Fruit fly (Drosophila melanogaster): ENCODE results near the gene Gba1a.

Gene Gba1a

DNA sequence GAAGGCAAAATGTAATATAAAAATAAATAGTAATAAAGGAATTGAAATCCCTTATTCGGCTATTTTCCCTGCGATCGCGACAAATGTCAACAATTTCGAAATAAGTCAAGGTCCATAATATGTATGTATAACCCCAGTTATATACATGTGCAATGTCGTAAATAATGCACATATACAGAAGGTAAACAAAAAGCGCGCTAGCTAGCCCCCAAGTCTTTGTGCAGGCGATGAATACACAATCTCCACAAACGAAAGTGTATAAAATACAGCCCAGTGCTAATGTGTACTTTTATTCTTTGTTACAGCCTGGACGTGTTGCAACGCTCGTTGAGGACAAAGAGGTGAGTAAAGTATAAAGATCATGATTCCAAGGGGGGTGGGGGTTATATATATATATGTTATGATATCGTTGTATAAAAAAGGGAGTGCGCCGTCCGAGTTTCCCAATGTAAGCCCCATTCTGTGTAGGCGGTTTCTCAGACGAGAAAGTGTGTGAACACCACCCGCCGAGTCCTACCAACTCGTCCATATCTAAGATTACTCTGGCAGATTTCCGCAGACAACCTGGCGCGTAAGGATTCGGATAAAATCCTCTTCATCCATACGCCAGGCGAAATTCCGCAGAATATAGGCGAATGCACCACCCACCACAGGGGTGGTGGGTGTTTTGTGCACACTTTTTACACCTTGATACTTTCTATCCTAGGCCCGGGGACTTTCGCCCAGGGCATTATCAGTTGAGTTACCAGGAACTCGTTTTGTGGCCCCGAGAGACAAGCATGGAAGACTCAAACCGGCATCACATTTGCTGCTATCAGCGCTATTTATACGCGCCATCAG is 29.4 kb downstream of the Gba1a start (continued):
- TF ChIP-seq CG12299 (tag; optimal IDR thresholded peaks at IDR 0.05), result peak; percentile 27
- TF ChIP-seq CG11247 (GFP tag; IDR thresholded peaks at IDR 0.05), result no peak
- TF ChIP-seq lola (GFP tag; optimal IDR thresholded peaks at IDR 0.05), result no peak
- TF ChIP-seq pfk (GFP tag; optimal IDR thresholded peaks at IDR 0.05), result peak; percentile 12
- TF ChIP-seq Rfx (GFP tag; IDR thresholded peaks at IDR 0.05), result peak; percentile 4; the same call in 1 of the 2 replicates
- no peak for TF ChIP-seq CG10462 (GFP tag; optimal IDR thresholded peaks at IDR 0.05)
- TF ChIP-seq bbx (GFP tag; IDR thresholded peaks at IDR 0.05; ENCODE audit: partially characterized antibody), result peak; percentile 78
- TF ChIP-seq cad (GFP tag; optimal IDR thresholded peaks at IDR 0.05), result peak; percentile 5
- TF ChIP-seq NFAT (GFP tag; IDR thresholded peaks at IDR 0.05), result 0 out of 2 replicates have a peak, but pooled peaks have one; percentile 11
- TF ChIP-seq CG42726 (GFP tag; IDR thresholded peaks at IDR 0.05; ENCODE audit: partially characterized antibody), result peak; percentile 84
- 0 out of 2 replicates have a peak, but pooled peaks have one; percentile 8 for TF ChIP-seq ara (GFP tag; IDR thresholded peaks at IDR 0.05)
- TF ChIP-seq CG33213 (GFP tag; optimal IDR thresholded peaks at IDR 0.05), result no peak
- TF ChIP-seq Stat92E (GFP tag; optimal IDR thresholded peaks at IDR 0.05), result peak in 2 of 3 experiments; percentile 65 to 92
- peak; percentile 42 for TF ChIP-seq CG5180 (GFP tag; optimal IDR thresholded peaks at IDR 0.05)
- 0 out of 2 replicates have a peak, but pooled peaks have one; percentile 34 for TF ChIP-seq CG5953 (GFP tag; IDR thresholded peaks at IDR 0.05)
- TF ChIP-seq slou (GFP tag; optimal IDR thresholded peaks at IDR 0.05), result no peak
- peak; percentile 70 for TF ChIP-seq mirr (GFP tag; optimal IDR thresholded peaks at IDR 0.05)
- no peak for TF ChIP-seq zen2 (GFP tag; IDR thresholded peaks at IDR 0.05; ENCODE audit: partially characterized antibody)
- peak; percentile 53; the same call in 1 of the 2 replicates for TF ChIP-seq ttk (GFP tag; IDR thresholded peaks at IDR 0.05)
- TF ChIP-seq nerfin-1 (tag; optimal IDR thresholded peaks at IDR 0.05), result peak; percentile 65
- no peak for TF ChIP-seq toy (GFP tag; IDR thresholded peaks at IDR 0.05)
- TF ChIP-seq gcm (GFP tag; optimal IDR thresholded peaks at IDR 0.05), result peak; percentile 48
- TF ChIP-seq CG14710 (tag; optimal IDR thresholded peaks at IDR 0.05), result peak; percentile 21
- peak; percentile 52 for TF ChIP-seq CG13296 (GFP tag; optimal IDR thresholded peaks at IDR 0.05)
- TF ChIP-seq CG18476 (GFP tag; optimal IDR thresholded peaks at IDR 0.05), result no peak
- no peak for TF ChIP-seq Dfd (GFP tag; optimal IDR thresholded peaks at IDR 0.05)
- no peak for TF ChIP-seq CG34422 (GFP tag; IDR thresholded peaks at IDR 0.05)
- TF ChIP-seq Xrp1 (GFP tag; IDR thresholded peaks at IDR 0.05), result peak; percentile 16; the same call in 1 of the 2 replicates
- TF ChIP-seq CG12769 (tag; optimal IDR thresholded peaks at IDR 0.05), result peak; percentile 98
- peak; percentile 51; the same call in 2 of the 3 replicates for TF ChIP-seq CG16813 (GFP tag; IDR thresholded peaks at IDR 0.05; ENCODE audit: partially characterized antibody)
- no peak for TF ChIP-seq Dip2 (GFP tag; IDR thresholded peaks at IDR 0.05)
- peak; percentile 63; the same call in 2 of the 3 replicates for TF ChIP-seq ci (GFP tag; IDR thresholded peaks at IDR 0.05)
- TF ChIP-seq CG15514 (GFP tag; optimal IDR thresholded peaks at IDR 0.05), result peak; percentile 25
- TF ChIP-seq CG13123 (GFP tag; optimal IDR thresholded peaks at IDR 0.05), result no peak
- TF ChIP-seq CG13424 (tag; optimal IDR thresholded peaks at IDR 0.05), result peak; percentile 17
- TF ChIP-seq so (GFP tag; IDR thresholded peaks at IDR 0.05), result peak; percentile 25; the same call in 1 of the 3 replicates
- peak; percentile 40; the same call in 1 of the 3 replicates for TF ChIP-seq gce (GFP tag; IDR thresholded peaks at IDR 0.05)
- no peak for TF ChIP-seq CG7372 (GFP tag; IDR thresholded peaks at IDR 0.05)
- peak; percentile 81 for TF ChIP-seq tna (GFP tag; IDR thresholded peaks at IDR 0.05; ENCODE audit: partially characterized antibody)
- TF ChIP-seq sens (GFP tag), result peak; percentile 72
- 0 out of 2 replicates have a peak, but pooled peaks have one; percentile 31 for TF ChIP-seq CG8765 (GFP tag; IDR thresholded peaks at IDR 0.05)
- TF ChIP-seq ERR (GFP tag; optimal IDR thresholded peaks at IDR 0.05), result no peak
- TF ChIP-seq ash1 (GFP tag; optimal IDR thresholded peaks at IDR 0.05), result no peak
- TF ChIP-seq nau (GFP tag; optimal IDR thresholded peaks at IDR 0.05), result no peak
- peak; percentile 64 for TF ChIP-seq HLH4C (GFP tag; IDR thresholded peaks at IDR 0.05; ENCODE audit: partially characterized antibody)
- TF ChIP-seq CG14860 (GFP tag; IDR thresholded peaks at IDR 0.05; ENCODE audit: partially characterized antibody), result peak; percentile 63; the same call in 2 of the 3 replicates
- TF ChIP-seq unc-4 (GFP tag; IDR thresholded peaks at IDR 0.05; ENCODE audit: partially characterized antibody), result 0 out of 2 replicates have a peak, but pooled peaks have one; percentile 41
